Worm (Caenorhabditis elegans): ENCODE measurements around the gene mcm-3.

DNA sequence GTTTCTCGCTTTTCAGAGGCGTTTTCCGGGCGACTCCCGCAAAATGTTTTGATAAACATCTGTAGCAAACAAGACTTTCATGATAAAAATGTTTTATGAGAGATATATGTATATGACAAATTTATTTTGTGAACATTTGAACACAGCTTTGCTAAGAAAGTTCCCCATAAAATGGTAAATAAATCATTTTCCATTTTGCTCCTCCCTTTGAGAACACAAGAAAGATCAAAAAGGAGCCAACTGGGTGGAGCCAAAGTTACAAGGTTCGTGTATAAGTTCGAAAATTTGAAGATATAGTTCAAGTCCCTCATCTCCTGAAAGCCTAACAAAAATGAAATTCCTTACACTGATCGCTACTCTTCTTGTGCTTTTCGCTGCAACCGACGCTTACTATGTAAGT lies 31.1 kb upstream of the mcm-3 start, which contains the start of gene C01G10.17:
- TF ChIP-seq jun-1 (tag; optimal IDR thresholded peaks at IDR 0.05), result no peak
- no peak for TF ChIP-seq aha-1 (tag; optimal IDR thresholded peaks at IDR 0.05)
- no peak for TF ChIP-seq elt-2 (tag; optimal IDR thresholded peaks at IDR 0.05)
- no peak for TF ChIP-seq xbp-1 (tag; optimal IDR thresholded peaks at IDR 0.05)
- TF ChIP-seq lin-13 (GFP tag; optimal IDR thresholded peaks at IDR 0.05), result no peak
- no peak for TF ChIP-seq nhr-47 (tag; optimal IDR thresholded peaks at IDR 0.05)

All from whole organism, L1 larva.